Worm (Caenorhabditis elegans) whole organism, L4/young adult: Measurements from ENCODE around the gene noca-2.

Source experiments
- W03F9.2 ChIP-seq: fragments of 150-350 bp; optimal IDR thresholded peaks from 2 replicates; lab custom pipeline; 2014; ENCODE audit warnings: missing biosample characterization, missing genetic modification characterization
- dao-5 ChIP-seq: sonication (generic microtip); optimal IDR thresholded peaks from 2 replicates; lab custom pipeline; 2016; ENCODE audit warnings: missing genotype, missing genetic modification characterization, moderate library complexity, missing compliant biosample characterization
- him-1 ChIP-seq: sonication (generic microtip); optimal IDR thresholded peaks from 2 replicates; lab custom pipeline; 2016; ENCODE audit warnings: missing genotype, missing genetic modification reagents, missing genetic modification characterization, missing compliant biosample characterization

DNA sequence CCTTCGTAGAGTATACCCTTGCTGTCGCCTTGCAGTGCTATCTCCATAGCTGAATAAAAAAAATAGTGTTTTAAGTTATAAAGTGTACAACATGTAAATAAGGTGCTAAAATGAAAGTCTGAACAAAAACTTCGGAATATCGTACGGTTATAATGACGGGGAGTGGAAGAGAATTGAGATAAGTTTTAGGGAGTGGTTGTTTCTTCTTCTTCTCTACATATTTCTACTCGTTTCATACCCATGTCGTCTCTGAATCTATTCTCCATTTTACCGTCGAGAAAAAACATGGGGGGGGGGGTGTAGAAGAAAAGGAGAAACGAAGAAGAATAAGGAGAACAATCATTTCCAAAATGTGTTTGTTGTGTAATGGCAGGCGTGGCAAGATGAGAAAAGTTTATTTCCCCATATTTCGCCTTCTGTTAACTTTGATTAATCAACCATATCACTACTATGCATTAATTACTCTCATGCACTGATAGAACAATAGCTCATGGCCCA is 49.6 kb downstream of the noca-2 start, which contains the start of gene C44C10.9:
- TF ChIP-seq him-1 (tag; lab: Kevin White, UChicago) = no peak
- TF ChIP-seq W03F9.2 (tag; lab: Kevin White, UChicago) = no peak
- no peak for TF ChIP-seq dao-5 (tag; lab: Kevin White, UChicago)
